Worm (Caenorhabditis elegans) whole organism, L1 larva: Measurements from ENCODE around the gene pak-1.

Experiments used
- F16B12.6 ChIP-seq: fragments of 150-350 bp; optimal IDR thresholded peaks from 2 replicates; lab custom pipeline; 2014; ENCODE audit warnings: missing biosample characterization, missing genetic modification characterization
- ceh-63 ChIP-seq: fragments of 200-800 bp; sonication (Bioruptor generic); optimal IDR thresholded peaks from 2 replicates; lab custom pipeline; 2018; ENCODE audit warnings: mild to moderate bottlenecking, missing genetic modification characterization, missing compliant biosample characterization
- ceh-82 ChIP-seq, 3 experiments: fragments of 150-350 bp in 1 of 3; sonication (generic microtip) in 2 of 3; optimal IDR thresholded peaks; 2 replicates each; lab custom pipeline; 2014 to 2017; ENCODE audit warnings: missing biosample characterization in 3 of 3, missing genetic modification characterization in 3 of 3
- grh-1 ChIP-seq: fragments of 200-800 bp; sonication (Bioruptor generic); IDR thresholded peaks from 2 replicates; pipeline ENCODE4 v1.3.6; 2022; ENCODE audit warnings: missing genetic modification reagents, missing genetic modification characterization, missing compliant biosample characterization
- lsy-2 ChIP-seq, 2 experiments: fragments of 150-350 bp; optimal IDR thresholded peaks; 2 replicates each; lab custom pipeline; 2014; ENCODE audit warnings: missing biosample characterization in 2 of 2, missing genetic modification characterization in 2 of 2
- mab-9 ChIP-seq: fragments of 200-800 bp; sonication (Bioruptor generic); IDR thresholded peaks from 2 replicates; pipeline ENCODE4 v1.3.6; 2022; ENCODE audit warnings: missing genetic modification reagents, missing genetic modification characterization, missing compliant biosample characterization
- nhr-12 ChIP-seq: sonication (generic microtip); optimal IDR thresholded peaks from 2 replicates; lab custom pipeline; 2017; ENCODE audit warnings: missing biosample characterization, missing genetic modification characterization
- nhr-84 ChIP-seq: sonication (generic microtip); optimal IDR thresholded peaks from 2 replicates; lab custom pipeline; 2017; ENCODE audit warnings: missing biosample characterization, missing genetic modification characterization
- pax-3 ChIP-seq: fragments of 200-800 bp; sonication (Bioruptor generic); optimal IDR thresholded peaks from 2 replicates; lab custom pipeline; 2018; ENCODE audit warnings: mild to moderate bottlenecking, missing genetic modification characterization, moderate library complexity, missing compliant biosample characterization
- pqm-1 ChIP-seq: sonication (generic microtip); optimal IDR thresholded peaks from 3 replicates; lab custom pipeline; 2017; ENCODE audit warnings: missing biosample characterization, missing genetic modification characterization
- sptf-1 ChIP-seq: fragments of 150-350 bp; optimal IDR thresholded peaks from 2 replicates; lab custom pipeline; 2014; ENCODE audit warnings: missing biosample characterization, missing genetic modification characterization
- tlp-1 ChIP-seq: fragments of 150-350 bp; optimal IDR thresholded peaks from 2 replicates; lab custom pipeline; 2014; ENCODE audit warnings: missing biosample characterization, missing genetic modification characterization

The pak-1 gene

ce11 chrX:5995613-5996206 is 52.7 kb downstream of the pak-1 start, which contains the start of gene inx-3:
TSS of gene inx-3 (plus strand) at chrX:5996156.
- TF ChIP-seq tlp-1 (tag; lab: Kevin White, UChicago) (no peak), lsy-2 (tag; optimal IDR thresholded peaks at IDR 0.05; lab: Kevin White, UChicago) (no peak), nhr-12 (tag; lab: Kevin White, UChicago) (no peak), ceh-63 (GFP tag; lab: Kevin White, UChicago) (no peak), pqm-1 (tag; lab: Kevin White, UChicago) (no peak), sptf-1 (no peak), pax-3 (tag; lab: Kevin White, UChicago) (no peak), nhr-84 (tag; lab: Kevin White, UChicago) (no peak), ceh-82 (tag; optimal IDR thresholded peaks at IDR 0.05; lab: Kevin White, UChicago) (no peak), grh-1 (no peak), mab-9 (no peak), F16B12.6 (no peak)
